Fruit fly (Drosophila melanogaster): ENCODE results near the gene PMP34.

Gene PMP34

DNA sequence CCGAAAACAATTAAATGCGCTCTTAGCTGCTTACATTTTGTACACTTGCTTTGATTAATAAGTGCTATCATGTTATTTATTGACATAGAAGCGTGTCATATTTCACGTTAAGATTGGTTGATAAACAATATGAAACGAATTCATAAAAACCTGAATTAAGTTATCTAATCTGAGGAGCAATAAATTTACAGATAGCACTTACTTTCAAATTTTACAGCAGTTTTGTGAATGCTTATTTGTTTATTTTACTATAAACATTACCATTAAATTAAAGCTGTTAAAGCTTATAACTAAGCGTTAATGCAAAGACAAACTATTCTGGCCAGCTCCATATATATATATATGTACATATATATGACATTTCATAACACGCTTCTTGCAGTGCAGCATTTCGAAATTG is 16.5 kb upstream of the PMP34 start:
- TF ChIP-seq CTCF (optimal IDR thresholded peaks at IDR 0.05) (no peak), CG8478 (optimal IDR thresholded peaks at IDR 0.05) (no peak)

dm6 chr3L:4304244-4304959 is 14.2 kb upstream of the PMP34 start:
- no peak for TF ChIP-seq CG8478 (optimal IDR thresholded peaks at IDR 0.05)

DNA sequence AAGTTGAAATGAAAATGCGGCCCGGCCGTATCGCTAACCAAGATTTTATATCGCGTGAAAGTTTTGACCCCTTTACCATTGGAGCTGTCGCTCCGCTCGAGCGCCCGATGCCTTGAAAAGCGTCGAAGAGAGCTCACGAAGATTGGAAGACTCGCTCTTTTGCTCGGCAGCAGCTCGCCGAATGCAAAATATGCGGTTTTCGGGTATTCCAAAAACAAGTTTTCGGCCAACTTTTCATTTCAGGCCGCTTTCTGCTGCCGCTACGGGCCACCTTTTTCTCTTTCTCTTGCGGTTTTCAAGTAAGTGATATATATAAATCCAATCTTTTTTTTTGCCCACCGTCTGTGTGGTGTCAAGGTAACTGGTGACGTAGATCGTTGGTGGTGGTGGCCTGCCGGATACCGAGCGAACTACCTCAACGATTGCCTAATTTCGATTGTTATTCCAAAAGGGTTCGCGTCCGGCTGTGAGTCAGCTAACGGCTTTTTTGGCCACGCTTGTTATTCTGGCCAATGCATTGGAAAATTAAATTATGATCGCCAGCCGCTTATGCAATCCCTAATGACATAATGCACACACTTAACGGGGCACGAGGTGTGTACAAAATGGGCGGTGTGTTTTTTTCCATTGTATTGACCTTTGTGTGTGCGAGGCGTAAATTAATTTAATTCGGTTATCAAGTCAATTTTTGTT is 10.7 kb upstream of the PMP34 start, which contains the start of gene dyl:
Gene dyl (minus strand): TSS at position 28 of the 693 bp plus-strand sequence.
- TF ChIP-seq CTCF (optimal IDR thresholded peaks at IDR 0.05) (no peak), CG8478 (optimal IDR thresholded peaks at IDR 0.05) (no peak)

DNA sequence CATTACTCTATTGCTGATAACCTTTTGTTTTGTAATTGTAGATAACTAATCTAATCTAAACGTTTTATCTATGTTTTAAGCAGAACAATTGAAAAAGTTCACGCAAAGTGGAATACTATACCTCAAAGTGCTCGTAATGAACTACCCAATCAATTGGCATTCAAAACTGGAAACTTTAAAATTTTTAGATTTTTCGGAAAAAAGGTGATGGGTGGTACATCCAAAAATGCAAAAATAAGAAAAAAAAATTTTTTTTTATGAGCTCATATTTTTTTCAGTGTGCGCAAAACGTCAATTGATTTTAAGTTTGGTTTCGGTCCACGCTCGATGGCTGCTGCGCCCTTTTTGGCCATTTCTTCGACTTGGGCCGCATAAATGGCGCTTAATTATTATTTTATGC is 8.0 kb upstream of the PMP34 start:
- no peak for TF ChIP-seq CG8478 (optimal IDR thresholded peaks at IDR 0.05)
- TF ChIP-seq CTCF (optimal IDR thresholded peaks at IDR 0.05) = no peak

- peak in 1 of 2 experiments; percentile 14 for TF ChIP-seq CTCF (optimal IDR thresholded peaks at IDR 0.05)
- TF ChIP-seq CG8478 (optimal IDR thresholded peaks at IDR 0.05) = no peak
Observed at dm6 chr3L:4313299-4313698, 5.3 kb upstream of the PMP34 start, which contains the start of gene Claspin. TSS of gene Claspin (plus strand) at chr3L:4313483.

DNA sequence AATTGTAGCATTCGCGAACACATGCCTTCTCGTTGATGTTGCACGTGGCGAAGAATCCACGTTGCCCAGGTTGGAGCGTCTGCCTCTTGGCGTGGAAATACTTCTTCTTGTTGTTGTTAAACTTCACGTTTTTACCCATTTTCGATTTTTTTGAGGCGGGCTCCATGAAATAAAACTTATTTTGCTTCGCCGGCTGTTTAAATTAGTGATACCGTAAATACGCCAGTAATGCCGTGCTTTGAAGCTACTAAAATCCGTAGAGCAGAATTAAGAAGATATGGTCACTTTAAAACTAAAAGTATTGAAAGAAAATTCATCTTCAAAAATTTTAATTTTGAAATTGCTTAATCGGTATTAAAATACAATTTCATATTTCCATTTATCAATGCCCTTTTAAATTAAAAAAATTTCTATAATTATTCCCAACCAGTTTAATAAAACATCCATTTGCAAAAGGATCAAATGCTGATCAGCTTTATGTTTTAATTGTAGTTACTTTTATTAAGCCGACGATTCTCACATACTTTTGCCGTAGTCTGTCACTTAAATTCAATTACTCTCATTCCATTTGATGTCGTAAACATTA is 3.6 kb downstream of the PMP34 start, which contains the start of gene CG15014:
Gene CG15014 (minus strand): TSS at position 228 of the 586 bp plus-strand sequence.
- no peak for TF ChIP-seq CTCF (optimal IDR thresholded peaks at IDR 0.05)
- no peak for TF ChIP-seq CG8478 (optimal IDR thresholded peaks at IDR 0.05)

DNA sequence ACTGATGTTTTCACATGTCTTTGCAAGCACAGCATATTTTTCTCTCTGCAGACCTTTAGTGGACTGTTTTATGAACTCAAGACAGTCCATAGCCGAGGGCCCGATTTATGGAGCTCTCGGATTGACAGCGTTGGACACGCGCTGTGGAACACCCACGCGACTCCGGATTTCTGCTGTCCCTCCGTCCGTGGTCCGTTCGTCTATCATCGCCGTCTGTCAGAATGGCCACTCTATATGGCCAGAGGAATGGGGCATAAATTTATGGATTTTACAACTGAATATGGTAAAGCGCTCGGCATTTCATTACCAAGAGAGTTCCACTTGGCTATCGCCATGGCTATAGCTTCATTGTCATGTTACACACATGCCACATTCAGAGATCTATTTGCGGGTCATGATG is 9.5 kb downstream of the PMP34 start:
- TF ChIP-seq CG8478 (optimal IDR thresholded peaks at IDR 0.05) = no peak

- TF ChIP-seq CG8478 (optimal IDR thresholded peaks at IDR 0.05) (no peak), CTCF (optimal IDR thresholded peaks at IDR 0.05) (no peak)
Observed at dm6 chr3L:4336588-4336987, 18.0 kb downstream of the PMP34 start.

DNA sequence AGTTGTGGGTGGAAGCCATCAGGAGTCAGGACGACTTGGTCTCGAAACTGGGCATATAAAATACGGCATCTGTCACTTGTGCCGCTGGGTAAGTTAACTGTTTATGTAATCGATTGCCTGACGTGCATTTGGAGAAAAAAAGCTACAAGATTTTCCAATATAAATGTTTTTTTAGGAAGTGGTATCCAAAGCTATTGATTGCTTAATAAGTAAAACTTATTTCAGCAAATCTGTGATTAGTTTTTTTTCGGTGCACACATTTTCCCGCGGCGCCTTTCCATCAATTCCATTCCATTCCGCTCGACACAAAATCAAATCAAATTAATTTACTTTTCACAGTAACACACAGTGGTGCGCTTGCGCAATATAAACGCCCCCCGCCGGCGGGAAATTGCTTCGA is 21.0 kb downstream of the PMP34 start:
- TF ChIP-seq CTCF (optimal IDR thresholded peaks at IDR 0.05) (no peak), CG8478 (optimal IDR thresholded peaks at IDR 0.05) (no peak)

dm6 chr3L:4340227-4340626 is 21.7 kb downstream of the PMP34 start:
- TF ChIP-seq CTCF (optimal IDR thresholded peaks at IDR 0.05) = no peak
- no peak for TF ChIP-seq CG8478 (optimal IDR thresholded peaks at IDR 0.05)

DNA sequence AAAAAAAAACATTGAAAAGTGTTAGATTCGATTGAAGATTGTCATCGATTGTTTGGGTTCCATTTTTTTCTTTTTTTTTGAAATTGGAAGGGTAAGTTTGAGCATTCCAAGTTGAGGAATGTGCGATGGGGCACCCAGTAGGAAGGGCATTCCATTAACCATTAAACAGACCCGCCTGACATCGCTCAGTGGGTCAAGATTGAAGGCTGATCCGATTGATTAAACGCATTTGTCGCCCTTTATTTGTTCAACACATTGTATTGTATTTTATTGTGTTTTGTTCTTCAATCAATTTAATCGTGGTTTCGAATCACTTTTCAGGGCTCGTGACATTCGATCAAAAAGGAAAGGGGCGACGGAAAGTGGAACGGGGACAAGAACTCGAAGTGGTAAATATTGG is 22.5 kb downstream of the PMP34 start:
- TF ChIP-seq CG8478 (optimal IDR thresholded peaks at IDR 0.05) = no peak
- TF ChIP-seq CTCF (optimal IDR thresholded peaks at IDR 0.05) = no peak

DNA sequence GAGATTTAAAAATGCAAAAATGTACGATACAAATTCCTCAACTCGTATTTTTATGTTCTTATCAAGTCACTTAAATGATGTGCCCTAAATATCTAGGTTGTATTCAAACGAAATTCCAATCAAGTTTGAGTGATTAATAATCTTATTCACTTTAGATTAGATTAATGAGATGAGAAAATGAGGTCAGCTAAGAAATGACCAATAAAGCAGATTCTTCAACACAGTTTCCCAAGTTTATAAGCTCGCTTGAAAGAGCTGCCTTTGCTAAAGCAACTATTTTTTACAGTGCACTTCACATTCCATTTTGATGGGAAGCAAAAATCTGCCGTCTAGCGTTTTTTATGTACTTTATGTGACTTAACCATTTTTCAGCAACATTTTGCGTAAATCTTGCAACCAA is 27.8 kb downstream of the PMP34 start:
- no peak for TF ChIP-seq CTCF (optimal IDR thresholded peaks at IDR 0.05)
- TF ChIP-seq CG8478 (optimal IDR thresholded peaks at IDR 0.05) = no peak

- no peak for TF ChIP-seq CG8478 (optimal IDR thresholded peaks at IDR 0.05)
- TF ChIP-seq CTCF (optimal IDR thresholded peaks at IDR 0.05) = no peak
Observed at dm6 chr3L:4348072-4348471, 29.5 kb downstream of the PMP34 start.

DNA sequence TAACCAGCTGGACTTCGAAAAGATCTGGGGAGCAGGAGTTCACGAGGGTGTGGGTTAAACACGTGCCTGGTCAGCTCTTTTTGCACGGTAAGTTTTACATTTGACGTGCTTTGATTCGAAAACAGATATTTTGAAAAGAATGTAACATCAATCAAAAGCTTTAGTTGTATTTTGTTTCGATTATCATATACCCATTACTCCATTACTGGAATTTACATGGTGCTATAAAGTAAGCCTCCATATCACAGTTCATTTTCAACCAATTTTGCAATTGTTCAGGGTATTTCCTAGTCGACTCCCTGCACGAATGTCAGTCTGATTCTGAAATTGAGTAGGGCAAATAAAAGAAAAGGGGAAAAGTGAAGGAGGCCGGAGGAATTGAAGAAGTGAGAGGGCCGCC is 30.3 kb downstream of the PMP34 start:
- TF ChIP-seq CG8478 (optimal IDR thresholded peaks at IDR 0.05) (no peak), CTCF (optimal IDR thresholded peaks at IDR 0.05) (no peak)

- TF ChIP-seq CTCF (optimal IDR thresholded peaks at IDR 0.05) (no peak), CG8478 (optimal IDR thresholded peaks at IDR 0.05) (no peak)
Observed at dm6 chr3L:4349314-4349713, 30.8 kb downstream of the PMP34 start.

dm6 chr3L:4352009-4352408 is 33.5 kb downstream of the PMP34 start:
- TF ChIP-seq CG8478 (optimal IDR thresholded peaks at IDR 0.05) (no peak), CTCF (optimal IDR thresholded peaks at IDR 0.05) (no peak)
